Worm (Caenorhabditis elegans) whole organism, dauer: ENCODE results near the gene pitr-4.

Source experiments
- unc-62 ChIP-seq: sonication (generic microtip); optimal IDR thresholded peaks from 2 replicates; lab custom pipeline; 2017; ENCODE audit warnings: missing biosample characterization, missing genetic modification reagents, missing genetic modification characterization

The pitr-4 gene

DNA sequence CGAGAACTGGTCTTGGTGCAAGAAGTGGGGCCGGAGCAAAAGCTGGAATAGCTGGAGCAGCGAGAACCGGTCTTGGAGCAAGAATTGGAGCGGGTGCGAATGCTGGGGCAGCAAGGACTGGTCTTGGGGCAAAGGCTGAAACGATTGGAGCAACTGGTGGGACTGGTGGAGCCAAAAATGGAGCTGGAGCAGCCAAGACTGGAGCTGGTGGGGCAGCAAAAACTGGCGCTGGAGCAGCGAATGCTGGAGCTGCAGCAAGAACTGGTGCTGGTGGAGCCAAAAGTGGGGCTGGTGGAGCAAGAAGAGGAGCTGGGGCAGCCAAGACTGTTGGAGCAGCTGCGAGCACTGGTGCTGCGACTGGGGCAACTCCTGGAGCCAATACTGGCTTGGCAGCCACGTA lies 32.8 kb downstream of the pitr-4 start:
- no peak for TF ChIP-seq unc-62

- no peak for TF ChIP-seq unc-62
Observed at ce11 chrV:9625604-9626446, 35.6 kb downstream of the pitr-4 start, which contains the start of gene T06E4.7. TSS of gene T06E4.7 (plus strand) at chrV:9626396.

ce11 chrV:9625122-9625521 lies 36.3 kb downstream of the pitr-4 start, which contains the start of gene idpc-4:
TSS of gene idpc-4 (plus strand) at chrV:9625422.
- no peak for TF ChIP-seq unc-62

DNA sequence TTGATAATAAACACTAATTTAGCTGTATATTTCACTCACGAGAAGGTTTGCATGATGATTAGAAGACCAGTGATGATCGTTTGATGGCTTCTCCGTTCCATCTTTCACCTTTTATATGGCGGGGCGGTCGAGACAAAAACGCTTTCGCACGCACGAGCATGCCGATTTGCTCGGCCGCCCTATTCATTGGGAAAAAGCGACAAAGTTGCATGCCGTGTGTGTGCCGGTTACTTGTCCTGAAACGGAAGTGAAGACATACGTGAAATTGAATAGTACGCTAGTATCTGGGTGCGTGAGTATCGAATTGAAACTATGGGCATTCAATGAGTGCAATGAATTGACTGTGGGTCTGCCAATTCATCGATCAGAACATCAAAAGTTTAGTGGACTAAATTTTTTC lies 38.6 kb downstream of the pitr-4 start, which contains the start of gene idpc-5:
idpc-5 (minus strand) TSS at position 101 of the 400 bp plus-strand sequence.
- TF ChIP-seq unc-62, result no peak

DNA sequence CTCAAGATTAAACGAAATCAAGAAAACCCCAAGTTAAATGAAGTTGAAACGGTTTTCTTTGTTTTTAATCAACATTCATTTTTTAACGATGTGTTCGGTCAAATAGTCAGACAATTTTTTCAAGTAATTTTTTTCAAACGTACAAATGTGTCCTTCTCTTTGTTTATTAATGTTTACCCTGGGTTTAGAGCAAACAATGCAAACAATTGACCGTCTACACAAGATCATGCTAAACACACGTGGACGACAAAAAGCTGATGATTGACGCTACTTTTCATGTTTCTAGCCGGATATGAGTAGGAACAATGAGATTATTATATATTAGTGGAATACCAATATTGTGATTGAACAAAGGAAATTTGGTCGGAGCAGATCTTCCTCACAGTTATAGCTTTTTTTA lies 40.0 kb downstream of the pitr-4 start:
- no peak for TF ChIP-seq unc-62

ce11 chrV:9620417-9620816 lies 41.0 kb downstream of the pitr-4 start:
- no peak for TF ChIP-seq unc-62

DNA sequence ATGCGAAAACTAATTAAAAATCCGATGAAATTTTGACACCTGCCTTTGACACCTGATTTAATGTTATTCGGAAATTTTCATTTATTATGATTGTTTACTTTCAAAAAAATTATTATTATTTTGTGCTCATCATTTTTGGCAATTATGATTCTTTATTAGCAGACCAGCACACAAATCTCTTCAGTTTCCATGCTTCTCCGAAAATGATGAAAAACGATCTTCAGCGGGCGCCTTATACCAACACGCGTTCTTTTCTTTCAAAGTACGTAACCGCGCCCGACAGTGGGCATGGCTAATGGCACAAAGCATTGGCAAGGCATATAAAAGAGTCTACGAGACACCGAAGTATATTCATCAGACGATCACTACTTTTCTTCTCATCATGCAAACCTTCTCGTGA lies 41.6 kb downstream of the pitr-4 start, which contains the start of gene idpc-6:
idpc-6 (plus strand) TSS at position 301 of the 400 bp plus-strand sequence.
- no peak for TF ChIP-seq unc-62

ce11 chrV:9618919-9619318 lies 42.5 kb downstream of the pitr-4 start, which contains the start of gene idpc-7:
TSS of gene idpc-7 (minus strand) at chrV:9619019.
- no peak for TF ChIP-seq unc-62

DNA sequence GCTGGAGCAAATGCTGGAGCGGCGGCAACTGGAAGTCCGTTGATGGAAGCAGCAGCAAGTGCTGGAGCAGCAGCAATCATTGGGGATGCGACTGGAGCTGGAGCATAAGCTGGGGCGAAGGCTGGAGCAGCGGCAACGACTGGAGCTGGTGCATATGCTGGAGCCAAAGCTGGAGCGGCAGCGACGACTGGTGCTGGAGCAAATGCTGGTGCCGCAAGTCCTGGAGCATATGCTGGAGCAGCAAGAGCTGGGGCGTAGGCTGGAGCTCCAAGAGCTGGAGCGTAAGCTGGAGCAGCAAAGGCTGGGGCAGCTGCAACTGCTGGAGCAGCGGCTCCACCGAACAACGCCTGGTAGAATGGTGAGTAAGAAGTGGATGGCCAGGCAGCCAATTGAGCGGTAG lies 43.0 kb downstream of the pitr-4 start:
- TF ChIP-seq unc-62, result no peak

- no peak for TF ChIP-seq unc-62
Observed at ce11 chrV:9616687-9617086, 44.7 kb downstream of the pitr-4 start.

DNA sequence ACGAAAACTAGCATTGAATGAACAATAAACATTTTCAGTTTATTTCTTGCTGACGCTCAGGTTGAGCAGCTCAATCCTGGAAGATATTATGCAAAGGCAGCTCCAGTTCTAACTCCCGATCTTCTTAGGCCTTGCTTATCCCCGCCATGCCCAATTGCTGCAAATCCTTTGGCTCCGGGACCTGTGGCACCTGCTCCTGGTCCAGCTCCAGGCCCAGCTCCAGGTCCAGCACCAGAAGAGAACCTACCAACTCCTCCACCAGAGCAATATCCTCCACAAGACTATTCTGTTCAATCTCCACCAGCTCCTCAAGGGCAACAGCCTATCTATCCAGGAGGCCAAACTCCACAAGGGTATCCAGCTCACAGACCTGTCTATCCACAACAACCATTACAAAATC lies 45.3 kb downstream of the pitr-4 start:
- no peak for TF ChIP-seq unc-62

ce11 chrV:9615725-9616124 lies 45.7 kb downstream of the pitr-4 start, which contains the start of gene pqn-63:
TSS of gene pqn-63 (plus strand) at chrV:9616031.
- no peak for TF ChIP-seq unc-62

DNA sequence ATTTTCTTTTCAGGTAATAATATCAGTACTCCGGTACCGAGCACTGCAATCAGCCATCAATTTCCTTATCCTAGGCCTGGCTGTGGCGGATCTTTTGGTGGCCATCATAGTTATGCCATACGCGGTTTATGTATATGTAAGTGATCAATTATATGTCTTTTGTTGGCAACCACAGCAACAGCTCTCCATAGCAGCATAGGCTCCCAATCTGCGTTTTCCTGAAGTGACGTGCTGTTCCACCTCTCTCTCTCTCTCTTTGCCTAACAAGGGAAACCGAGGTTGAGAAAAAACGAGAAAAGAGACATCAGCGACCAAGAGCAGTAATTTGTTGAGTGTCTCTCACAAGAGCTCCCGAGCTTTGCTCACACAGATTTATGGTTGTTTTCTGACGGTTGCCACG lies 52.2 kb downstream of the pitr-4 start:
- TF ChIP-seq unc-62, result no peak
